Fruit fly (Drosophila melanogaster): ENCODE data around the gene Cse1.

DNA sequence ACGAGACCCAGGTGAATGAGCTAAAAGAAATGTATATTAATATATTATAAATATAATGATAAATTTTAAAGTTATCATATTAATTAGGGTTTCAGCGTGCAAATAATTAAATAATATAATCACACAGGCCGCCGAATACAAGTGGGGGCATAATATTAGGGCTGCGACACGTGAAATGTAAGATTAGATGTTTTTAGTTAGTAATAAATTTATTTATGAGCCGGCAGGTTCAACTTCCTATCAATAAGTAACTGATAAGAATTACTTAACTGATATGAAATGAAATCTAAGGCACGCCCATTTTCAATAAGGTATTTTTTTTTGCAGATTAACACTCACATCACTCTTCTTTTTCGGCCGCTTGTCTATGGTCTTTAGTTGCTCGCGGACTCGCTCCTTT, 35.1 kb downstream of the Cse1 start:
- TF ChIP-seq psq (optimal IDR thresholded peaks at IDR 0.05) (no peak), Myc (optimal IDR thresholded peaks at IDR 0.05) (no peak)
